Fruit fly (Drosophila melanogaster) whole organism, prepupa: ENCODE results near the gene Rga.

Experiments used
- Blimp-1 ChIP-seq: fragments of 200-800 bp; sonication (Bioruptor generic); optimal IDR thresholded peaks from 3 replicates; lab custom pipeline; 2017; ENCODE audit warnings: missing biosample characterization, missing genetic modification characterization, mild to moderate bottlenecking, moderate library complexity, missing genetic modification reagents
- CG10631 ChIP-seq: fragments of 200-800 bp; sonication (Bioruptor generic); optimal IDR thresholded peaks from 2 replicates; lab custom pipeline; 2016; ENCODE audit warnings: missing biosample characterization, missing genetic modification characterization
- CG10669 ChIP-seq: fragments of 200-800 bp; sonication (Bioruptor generic); optimal IDR thresholded peaks from 3 replicates; lab custom pipeline; 2018; ENCODE audit warnings: missing biosample characterization, mild to moderate bottlenecking, missing genetic modification characterization, moderate library complexity
- CG11762 ChIP-seq: fragments of 200-800 bp; sonication (Bioruptor generic); optimal IDR thresholded peaks from 3 replicates; lab custom pipeline; 2016; ENCODE audit warnings: missing biosample characterization, missing genetic modification characterization; ENCODE audit not compliant: insufficient read depth
- CG11902 ChIP-seq: fragments of 200-800 bp; sonication (Bioruptor generic); optimal IDR thresholded peaks from 3 replicates; lab custom pipeline; 2016; ENCODE audit warnings: missing biosample characterization, missing genetic modification characterization
- CG15336 ChIP-seq: fragments of 200-800 bp; sonication (Bioruptor generic); IDR thresholded peaks from 2 replicates; pipeline ENCODE4 v1.3.6; 2022; ENCODE audit warnings: missing biosample characterization, missing genetic modification characterization
- CG1621 ChIP-seq: fragments of 200-800 bp; sonication (Bioruptor generic); optimal IDR thresholded peaks from 3 replicates; lab custom pipeline; 2018; ENCODE audit warnings: missing biosample characterization, mild to moderate bottlenecking, missing genetic modification characterization
- CG16779 ChIP-seq: fragments of 200-800 bp; sonication (Bioruptor generic); optimal IDR thresholded peaks from 3 replicates; lab custom pipeline; 2017; ENCODE audit warnings: missing biosample characterization, mild to moderate bottlenecking, missing genetic modification characterization
- CG3032 ChIP-seq: fragments of 200-800 bp; optimal IDR thresholded peaks from 2 replicates; lab custom pipeline; 2019; ENCODE audit warnings: missing biosample characterization, mild to moderate bottlenecking, missing genetic modification characterization, moderate library complexity
- CG31627 ChIP-seq: fragments of 200-800 bp; sonication (Bioruptor generic); optimal IDR thresholded peaks from 3 replicates; lab custom pipeline; 2016; ENCODE audit warnings: missing biosample characterization, missing genetic modification characterization
- CG32006 ChIP-seq: fragments of 200-800 bp; sonication (Bioruptor generic); optimal IDR thresholded peaks from 3 replicates; lab custom pipeline; 2017; ENCODE audit warnings: missing biosample characterization, mild to moderate bottlenecking, missing genetic modification characterization
- CG34406 ChIP-seq: fragments of 200-800 bp; sonication (Bioruptor generic); optimal IDR thresholded peaks from 3 replicates; lab custom pipeline; 2016; ENCODE audit warnings: missing biosample characterization, missing genetic modification characterization
- CG3919 ChIP-seq: fragments of 200-800 bp; sonication (Bioruptor generic); optimal IDR thresholded peaks from 3 replicates; lab custom pipeline; 2016; ENCODE audit warnings: missing biosample characterization, missing genetic modification characterization
- CG4318 ChIP-seq: fragments of 200-800 bp; sonication (Bioruptor generic); optimal IDR thresholded peaks from 3 replicates; lab custom pipeline; 2017; ENCODE audit warnings: missing biosample characterization, mild to moderate bottlenecking, missing genetic modification characterization
- CG6163 ChIP-seq: fragments of 200-800 bp; sonication (Bioruptor generic); IDR thresholded peaks from 3 replicates; pipeline ENCODE4 v1.3.6; 2022; ENCODE audit warnings: missing biosample characterization, missing genetic modification characterization
- CG6808 ChIP-seq: fragments of 200-800 bp; sonication (Bioruptor generic); optimal IDR thresholded peaks from 3 replicates; lab custom pipeline; 2017; ENCODE audit warnings: missing biosample characterization, missing genetic modification characterization, mild to moderate bottlenecking, moderate library complexity, missing genetic modification reagents
- CG7368 ChIP-seq: fragments of 200-800 bp; sonication (Bioruptor generic); optimal IDR thresholded peaks from 3 replicates; lab custom pipeline; 2016; ENCODE audit warnings: missing biosample characterization, missing genetic modification characterization
- CG8319 ChIP-seq: fragments of 200-800 bp; sonication (Bioruptor generic); optimal IDR thresholded peaks from 3 replicates; lab custom pipeline; 2016; ENCODE audit warnings: missing biosample characterization, missing genetic modification characterization
- CG8632 ChIP-seq: fragments of 200-800 bp; sonication (Bioruptor generic); optimal IDR thresholded peaks from 3 replicates; lab custom pipeline; 2016; ENCODE audit warnings: missing biosample characterization, missing genetic modification characterization
- CG9139 ChIP-seq: fragments of 200-800 bp; sonication (Bioruptor generic); optimal IDR thresholded peaks from 3 replicates; lab custom pipeline; 2017; ENCODE audit warnings: missing biosample characterization, mild to moderate bottlenecking, missing genetic modification characterization
- Eip75B ChIP-seq: fragments of 200-800 bp; sonication (Bioruptor generic); optimal IDR thresholded peaks from 3 replicates; lab custom pipeline; 2016; ENCODE audit warnings: missing biosample characterization, missing genetic modification characterization
- Ets21C ChIP-seq: fragments of 200-800 bp; sonication (Bioruptor generic); optimal IDR thresholded peaks from 3 replicates; lab custom pipeline; 2016; ENCODE audit warnings: missing biosample characterization, missing genetic modification characterization
- Hr38 ChIP-seq: sonication (Bioruptor generic); optimal IDR thresholded peaks from 2 replicates; lab custom pipeline; 2016; ENCODE audit warnings: missing biosample characterization, missing genetic modification characterization
- Hr39 ChIP-seq: fragments of 200-800 bp; sonication (Bioruptor generic); optimal IDR thresholded peaks from 2 replicates; lab custom pipeline; 2016; ENCODE audit warnings: missing biosample characterization, missing genetic modification characterization
- Met ChIP-seq: fragments of 200-800 bp; sonication (Bioruptor generic); optimal IDR thresholded peaks from 3 replicates; lab custom pipeline; 2016; ENCODE audit warnings: missing biosample characterization, missing genetic modification characterization
- OdsH ChIP-seq: fragments of 200-800 bp; sonication (Bioruptor generic); optimal IDR thresholded peaks from 3 replicates; lab custom pipeline; 2016; ENCODE audit warnings: missing biosample characterization, missing genetic modification characterization
- Smox ChIP-seq: fragments of 200-800 bp; sonication (Bioruptor generic); optimal IDR thresholded peaks from 3 replicates; lab custom pipeline; 2016; ENCODE audit warnings: missing biosample characterization, missing genetic modification characterization
- Sox102F ChIP-seq: fragments of 200-800 bp; sonication (Bioruptor generic); optimal IDR thresholded peaks from 2 replicates; lab custom pipeline; 2016; ENCODE audit warnings: missing biosample characterization, mild to moderate bottlenecking, missing genetic modification characterization
- Sox14 ChIP-seq: fragments of 200-800 bp; sonication (Bioruptor generic); optimal IDR thresholded peaks from 3 replicates; lab custom pipeline; 2016; ENCODE audit warnings: missing biosample characterization, missing genetic modification characterization
- achi ChIP-seq: fragments of 200-800 bp; sonication (Bioruptor generic); optimal IDR thresholded peaks from 3 replicates; lab custom pipeline; 2016; ENCODE audit warnings: missing biosample characterization, missing genetic modification characterization
- acj6 ChIP-seq: fragments of 200-800 bp; sonication (Bioruptor generic); optimal IDR thresholded peaks from 3 replicates; lab custom pipeline; 2016; ENCODE audit warnings: missing biosample characterization, missing genetic modification characterization
- cyc ChIP-seq: fragments of 200-800 bp; sonication (Bioruptor generic); optimal IDR thresholded peaks from 3 replicates; lab custom pipeline; 2016; ENCODE audit warnings: missing biosample characterization, missing genetic modification characterization
- dac ChIP-seq: fragments of 200-800 bp; sonication (Bioruptor generic); optimal IDR thresholded peaks from 2 replicates; lab custom pipeline; 2017; ENCODE audit warnings: missing biosample characterization, mild to moderate bottlenecking, missing genetic modification characterization
- dsx ChIP-seq: fragments of 200-800 bp; optimal IDR thresholded peaks from 3 replicates; lab custom pipeline; 2019; ENCODE audit warnings: missing biosample characterization, mild to moderate bottlenecking, missing genetic modification characterization, moderate library complexity; ENCODE audit not compliant: poor library complexity, severe bottlenecking
- eg ChIP-seq: fragments of 200-800 bp; sonication (Bioruptor generic); IDR thresholded peaks from 3 replicates; pipeline ENCODE4 v1.3.6; 2022; ENCODE audit warnings: missing biosample characterization, missing genetic modification characterization
- esn ChIP-seq: fragments of 200-800 bp; sonication (Bioruptor generic); optimal IDR thresholded peaks from 2 replicates; lab custom pipeline; 2016; ENCODE audit warnings: missing biosample characterization, mild to moderate bottlenecking, missing genetic modification characterization, moderate library complexity
- fd59A ChIP-seq: fragments of 200-800 bp; sonication (Bioruptor generic); optimal IDR thresholded peaks from 2 replicates; lab custom pipeline; 2017; ENCODE audit warnings: missing biosample characterization, mild to moderate bottlenecking, missing genetic modification characterization, missing genetic modification reagents
- fkh ChIP-seq: fragments of 200-800 bp; sonication (Bioruptor generic); optimal IDR thresholded peaks from 3 replicates; lab custom pipeline; 2017; ENCODE audit warnings: missing biosample characterization, mild to moderate bottlenecking, missing genetic modification characterization, moderate library complexity
- lz ChIP-seq: fragments of 200-800 bp; sonication (Bioruptor generic); optimal IDR thresholded peaks from 3 replicates; lab custom pipeline; 2016; ENCODE audit warnings: missing biosample characterization, missing genetic modification characterization
- net ChIP-seq: fragments of 200-800 bp; sonication (Bioruptor generic); optimal IDR thresholded peaks from 3 replicates; lab custom pipeline; 2016; ENCODE audit warnings: missing biosample characterization, missing genetic modification characterization
- salr ChIP-seq, 2 experiments: fragments of 200-800 bp; sonication (Bioruptor generic); optimal IDR thresholded peaks; 3 replicates each; lab custom pipeline; 2016 to 2018; ENCODE audit warnings: missing biosample characterization in 2 of 2, missing genetic modification characterization in 2 of 2, mild to moderate bottlenecking in 1 of 2
- spab ChIP-seq: fragments of 200-800 bp; sonication (Bioruptor generic); optimal IDR thresholded peaks from 2 replicates; lab custom pipeline; 2017; ENCODE audit warnings: missing biosample characterization, mild to moderate bottlenecking, missing genetic modification characterization, missing genetic modification reagents
- ss ChIP-seq, 2 experiments: fragments of 200-800 bp; sonication (Bioruptor generic); optimal IDR thresholded peaks; 2 replicates in 1 of 2; 3 replicates in 1 of 2; lab custom pipeline; 2017 to 2018; ENCODE audit warnings: mild to moderate bottlenecking in 2 of 2, missing biosample characterization in 2 of 2, missing genetic modification characterization in 2 of 2, moderate library complexity in 1 of 2
- svp ChIP-seq: fragments of 200-800 bp; sonication (Bioruptor generic); peaks from one replicate; lab custom pipeline; 2016; ENCODE audit warnings: missing biosample characterization, missing genetic modification characterization
- topi ChIP-seq: fragments of 200-800 bp; sonication (Bioruptor generic); optimal IDR thresholded peaks from 3 replicates; lab custom pipeline; 2016; ENCODE audit warnings: missing biosample characterization, missing genetic modification characterization
- vri ChIP-seq: fragments of 200-800 bp; sonication (Bioruptor generic); optimal IDR thresholded peaks from 3 replicates; lab custom pipeline; 2016; ENCODE audit warnings: missing biosample characterization, mild to moderate bottlenecking, missing genetic modification characterization

Gene Rga

dm6 chr3R:5617923-5618623 lies 5.2 kb upstream of the Rga start (continued):
- TF ChIP-seq CG11762 (GFP tag; lab: Kevin White, UChicago) = no peak
- no peak for TF ChIP-seq spab (GFP tag; lab: Kevin White, UChicago)
- no peak for TF ChIP-seq Hr38 (GFP tag; lab: Kevin White, UChicago)
- peak; percentile 68 for TF ChIP-seq CG32006 (GFP tag; lab: Kevin White, UChicago)
- no peak for TF ChIP-seq CG10631
- TF ChIP-seq OdsH = peak; percentile 49
- no peak for TF ChIP-seq CG4318 (GFP tag; lab: Kevin White, UChicago)
- TF ChIP-seq CG10669 (GFP tag; lab: Kevin White, UChicago) = peak; percentile 25
- peak; percentile 45 for TF ChIP-seq cyc
- no peak for TF ChIP-seq vri (GFP tag; lab: Kevin White, UChicago)
- TF ChIP-seq svp (GFP tag; lab: Kevin White, UChicago) = peak; percentile 66
- TF ChIP-seq dac (GFP tag; lab: Kevin White, UChicago) = peak; percentile 22
- no peak for TF ChIP-seq fd59A (GFP tag; lab: Kevin White, UChicago)
- peak; percentile 17 for TF ChIP-seq CG3032
- no peak for TF ChIP-seq Blimp-1 (GFP tag; lab: Kevin White, UChicago)
- TF ChIP-seq ss (GFP tag; optimal IDR thresholded peaks at IDR 0.05; lab: Kevin White, UChicago) = no peak
- no peak for TF ChIP-seq Sox102F (GFP tag; lab: Kevin White, UChicago)
- TF ChIP-seq net = peak; percentile 27
- TF ChIP-seq Smox = peak; percentile 8
- peak; percentile 34 for TF ChIP-seq CG11902
- TF ChIP-seq fkh (GFP tag; lab: Kevin White, UChicago) = no peak
- no peak for TF ChIP-seq CG9139 (GFP tag; lab: Kevin White, UChicago)
- TF ChIP-seq CG15336 (GFP tag; lab: Robert Waterston, UW) = peak; percentile 57
- peak; percentile 74 for TF ChIP-seq Sox14 (GFP tag; lab: Kevin White, UChicago)
- no peak for TF ChIP-seq Ets21C
- TF ChIP-seq CG1621 (tag; lab: Kevin White, UChicago) = peak; percentile 19
- no peak for TF ChIP-seq salr (GFP tag; optimal IDR thresholded peaks at IDR 0.05; lab: Kevin White, UChicago)
- TF ChIP-seq CG3919 (GFP tag; lab: Kevin White, UChicago) = peak; percentile 57

- TF ChIP-seq CG31627 (GFP tag; lab: Kevin White, UChicago) (no peak), topi (GFP tag; lab: Kevin White, UChicago) (no peak), net (no peak), cyc (no peak), dac (GFP tag; lab: Kevin White, UChicago) (no peak), CG6163 (GFP tag; lab: Robert Waterston, UW) (no peak), Hr39 (no peak), CG16779 (tag; lab: Kevin White, UChicago) (no peak), CG6808 (no peak), CG11762 (GFP tag; lab: Kevin White, UChicago) (no peak), acj6 (GFP tag; lab: Kevin White, UChicago) (no peak), eg (GFP tag; lab: Robert Waterston, UW) (no peak), Sox14 (GFP tag; lab: Kevin White, UChicago) (no peak)
- TF ChIP-seq, all 60 proteins: peak for 0
Measured at dm6 chr3R:5615484-5615883, 2.6 kb upstream of the Rga start.

dm6 chr3R:5613114-5613443 lies 167 bp upstream of the Rga start, which contains the start of gene Atu:
Atu (plus strand) TSS chr3R:5613358.
- peak; percentile 23 for TF ChIP-seq Hr39
- TF ChIP-seq OdsH = no peak
- TF ChIP-seq esn (GFP tag; lab: Kevin White, UChicago) = peak; percentile 46
- TF ChIP-seq Sox14 (GFP tag; lab: Kevin White, UChicago) = peak; percentile 55
- peak; percentile 6 for TF ChIP-seq cyc
- peak; percentile 86 for TF ChIP-seq fkh (GFP tag; lab: Kevin White, UChicago)
- TF ChIP-seq achi (GFP tag; lab: Kevin White, UChicago) = peak; percentile 11
- no peak for TF ChIP-seq dsx (GFP tag; lab: Kevin White, UChicago)
- no peak for TF ChIP-seq CG7368 (GFP tag; lab: Kevin White, UChicago)
- no peak for TF ChIP-seq CG16779 (tag; lab: Kevin White, UChicago)
- peak; percentile 32 for TF ChIP-seq CG31627 (GFP tag; lab: Kevin White, UChicago)
- TF ChIP-seq CG34406 (GFP tag; lab: Kevin White, UChicago) = no peak
- TF ChIP-seq svp (GFP tag; lab: Kevin White, UChicago) = peak; percentile 65
- TF ChIP-seq net = no peak
- TF ChIP-seq CG8632 (GFP tag; lab: Kevin White, UChicago) = no peak
- no peak for TF ChIP-seq Ets21C
- TF ChIP-seq CG6808 = no peak
- TF ChIP-seq Eip75B = peak; percentile 26
- no peak for TF ChIP-seq Sox102F (GFP tag; lab: Kevin White, UChicago)
- no peak for TF ChIP-seq CG8319 (GFP tag; lab: Kevin White, UChicago)
- peak; percentile 17 for TF ChIP-seq Met (GFP tag; lab: Kevin White, UChicago)
- TF ChIP-seq lz = peak; percentile 29
